Fruit fly (Drosophila melanogaster) whole organism, embryonic: ENCODE measurements around the gene CG31817.
A peak's percentile ranks its signal among the peaks of the same experiment; 100 is the strongest.

Experiments used
- BEAF-32 ChIP-seq: fragments of 200-800 bp; sonication (Bioruptor generic); optimal IDR thresholded peaks from 3 replicates; lab custom pipeline; 2017; ENCODE audit warnings: missing biosample characterization, missing genetic modification characterization, mild to moderate bottlenecking, moderate library complexity, missing genetic modification reagents
- CG10147 ChIP-seq: fragments of 200-800 bp; sonication (Bioruptor generic); optimal IDR thresholded peaks from 2 replicates; lab custom pipeline; 2019; ENCODE audit warnings: missing biosample characterization, mild to moderate bottlenecking, missing genetic modification characterization, moderate library complexity
- CG10267 ChIP-seq: fragments of 200-800 bp; sonication (Bioruptor generic); optimal IDR thresholded peaks from 2 replicates; lab custom pipeline; 2018; ENCODE audit warnings: missing biosample characterization, mild to moderate bottlenecking, missing genetic modification characterization, moderate library complexity
- CG10543 ChIP-seq: fragments of 200-800 bp; sonication (Bioruptor generic); optimal IDR thresholded peaks from 3 replicates; lab custom pipeline; 2017; ENCODE audit warnings: missing biosample characterization, mild to moderate bottlenecking, missing genetic modification characterization, moderate library complexity
- CG11085 ChIP-seq: fragments of 200-800 bp; sonication (Bioruptor generic); IDR thresholded peaks from 2 replicates; pipeline ENCODE4 v1.3.6; 2022; ENCODE audit warnings: missing biosample characterization, missing genetic modification characterization
- CG11504 ChIP-seq: fragments of 200-800 bp; sonication (Bioruptor generic); optimal IDR thresholded peaks from 3 replicates; lab custom pipeline; 2019; ENCODE audit warnings: missing biosample characterization, mild to moderate bottlenecking, missing genetic modification characterization, moderate library complexity
- CG11695 ChIP-seq: fragments of 200-800 bp; sonication (Bioruptor generic); IDR thresholded peaks from 3 replicates; pipeline ENCODE4 v1.3.6; 2022; ENCODE audit warnings: missing biosample characterization, missing genetic modification characterization
- CG13287 ChIP-seq: fragments of 200-800 bp; sonication (Bioruptor generic); IDR thresholded peaks from 2 replicates; pipeline ENCODE4 v1.3.6; 2022; ENCODE audit warnings: missing biosample characterization, missing genetic modification characterization; ENCODE audit not compliant: partially characterized antibody
- CG13775 ChIP-seq: fragments of 200-800 bp; sonication (Bioruptor generic); optimal IDR thresholded peaks from 3 replicates; lab custom pipeline; 2017; ENCODE audit warnings: missing biosample characterization, mild to moderate bottlenecking, missing genetic modification characterization
- CG16779 ChIP-seq: fragments of 200-800 bp; sonication (Bioruptor generic); IDR thresholded peaks from 2 replicates; pipeline ENCODE4 v1.3.6; 2022; ENCODE audit warnings: missing biosample characterization, missing genetic modification characterization
- CG17802 ChIP-seq: fragments of 200-800 bp; sonication (Bioruptor generic); optimal IDR thresholded peaks from 2 replicates; lab custom pipeline; 2018; ENCODE audit warnings: missing biosample characterization, mild to moderate bottlenecking, missing genetic modification characterization, moderate library complexity
- CG17829 ChIP-seq: fragments of 200-800 bp; optimal IDR thresholded peaks from 2 replicates; lab custom pipeline; 2019; ENCODE audit warnings: missing biosample characterization, mild to moderate bottlenecking, missing genetic modification characterization, moderate library complexity
- CG2199 ChIP-seq: fragments of 200-800 bp; sonication (Bioruptor generic); IDR thresholded peaks from 3 replicates; pipeline ENCODE4 v1.3.6; 2022; ENCODE audit warnings: missing biosample characterization, missing genetic modification characterization
- CG30020 ChIP-seq: fragments of 200-800 bp; optimal IDR thresholded peaks from 2 replicates; lab custom pipeline; 2019; ENCODE audit warnings: missing biosample characterization, mild to moderate bottlenecking, missing genetic modification characterization, moderate library complexity
- CG3163 ChIP-seq: fragments of 200-800 bp; sonication (Bioruptor generic); optimal IDR thresholded peaks from 3 replicates; lab custom pipeline; 2016; ENCODE audit warnings: missing biosample characterization, missing genetic modification characterization
- CG4282 ChIP-seq: fragments of 200-800 bp; sonication (Bioruptor generic); optimal IDR thresholded peaks from 2 replicates; lab custom pipeline; 2016; ENCODE audit warnings: missing biosample characterization, missing genetic modification characterization
- CG43689 ChIP-seq: fragments of 200-800 bp; sonication (Bioruptor generic); IDR thresholded peaks from 2 replicates; pipeline ENCODE4 v1.3.6; 2022; ENCODE audit warnings: missing biosample characterization, missing genetic modification characterization
- CG4404 ChIP-seq: fragments of 200-800 bp; sonication (Bioruptor generic); IDR thresholded peaks from 2 replicates; pipeline ENCODE4 v1.3.6; 2022; ENCODE audit warnings: missing biosample characterization, missing genetic modification characterization
- CG9932 ChIP-seq: fragments of 200-800 bp; sonication (Bioruptor generic); IDR thresholded peaks from 2 replicates; pipeline ENCODE4 v1.3.6; 2022; ENCODE audit warnings: missing biosample characterization, missing genetic modification characterization
- Hey ChIP-seq: fragments of 200-800 bp; sonication (Bioruptor generic); optimal IDR thresholded peaks from 3 replicates; lab custom pipeline; 2018; ENCODE audit warnings: missing biosample characterization, mild to moderate bottlenecking, missing genetic modification characterization
- Hr51 ChIP-seq, 2 experiments: fragments of 200-800 bp; sonication (Bioruptor generic); optimal IDR thresholded peaks; 2 replicates in 1 of 2; 3 replicates in 1 of 2; lab custom pipeline; 2016 to 2018; ENCODE audit warnings: missing biosample characterization in 2 of 2, missing genetic modification characterization in 2 of 2, mild to moderate bottlenecking in 1 of 2, moderate library complexity in 1 of 2
- Jarid2 ChIP-seq: fragments of 200-800 bp; sonication (Bioruptor generic); optimal IDR thresholded peaks from 3 replicates; lab custom pipeline; 2017; ENCODE audit warnings: mild to moderate bottlenecking, missing biosample characterization, missing genetic modification reagents, missing genetic modification characterization
- Mes4 ChIP-seq: fragments of 200-800 bp; sonication (Bioruptor generic); optimal IDR thresholded peaks from 2 replicates; lab custom pipeline; 2016; ENCODE audit warnings: missing biosample characterization, missing genetic modification characterization
- Nf-YC ChIP-seq: fragments of 200-800 bp; optimal IDR thresholded peaks from 3 replicates; lab custom pipeline; 2019; ENCODE audit warnings: missing biosample characterization, mild to moderate bottlenecking, missing genetic modification characterization, moderate library complexity
- NfI ChIP-seq: fragments of 200-800 bp; sonication (Bioruptor generic); optimal IDR thresholded peaks from 3 replicates; lab custom pipeline; 2018; ENCODE audit warnings: missing biosample characterization, mild to moderate bottlenecking, missing genetic modification characterization, moderate library complexity
- Oaz ChIP-seq: fragments of 200-800 bp; sonication (Bioruptor generic); IDR thresholded peaks from 2 replicates; pipeline ENCODE4 v1.3.6; 2022; ENCODE audit warnings: missing biosample characterization, missing genetic modification characterization
- YL-1 ChIP-seq: fragments of 200-800 bp; sonication (Bioruptor generic); optimal IDR thresholded peaks from 3 replicates; lab custom pipeline; 2017; ENCODE audit warnings: missing biosample characterization, mild to moderate bottlenecking, missing genetic modification characterization
- bigmax ChIP-seq: fragments of 200-800 bp; sonication (Bioruptor generic); optimal IDR thresholded peaks from 2 replicates; lab custom pipeline; 2018; ENCODE audit warnings: missing biosample characterization, mild to moderate bottlenecking, missing genetic modification characterization
- caup ChIP-seq: fragments of 200-800 bp; sonication (Bioruptor generic); optimal IDR thresholded peaks from 3 replicates; lab custom pipeline; 2017; ENCODE audit warnings: missing biosample characterization, mild to moderate bottlenecking, missing genetic modification characterization, moderate library complexity; ENCODE audit not compliant: severe bottlenecking
- chif ChIP-seq, 2 experiments: fragments of 200-800 bp; sonication (Bioruptor generic); optimal IDR thresholded peaks; 3 replicates each; lab custom pipeline; 2016; ENCODE audit warnings: missing biosample characterization in 2 of 2, missing genetic modification characterization in 2 of 2
- chn ChIP-seq: fragments of 200-800 bp; sonication (Bioruptor generic); optimal IDR thresholded peaks from 2 replicates; lab custom pipeline; 2016; ENCODE audit warnings: missing biosample characterization, missing genetic modification characterization
- crc ChIP-seq: fragments of 200-800 bp; sonication (Bioruptor generic); optimal IDR thresholded peaks from 2 replicates; lab custom pipeline; 2016; ENCODE audit warnings: missing biosample characterization, missing genetic modification characterization
- fd3F ChIP-seq: fragments of 200-800 bp; sonication (Bioruptor generic); optimal IDR thresholded peaks from 2 replicates; lab custom pipeline; 2018; ENCODE audit warnings: missing biosample characterization, mild to moderate bottlenecking, missing genetic modification characterization, moderate library complexity
- gcm ChIP-seq: fragments of 200-800 bp; sonication (Bioruptor generic); optimal IDR thresholded peaks from 2 replicates; lab custom pipeline; 2019; ENCODE audit warnings: missing biosample characterization, mild to moderate bottlenecking, missing genetic modification characterization, moderate library complexity
- hb ChIP-seq: fragments of 200-800 bp; sonication (Bioruptor generic); IDR thresholded peaks from 3 replicates; pipeline ENCODE4 v1.3.6; 2022; ENCODE audit warnings: missing biosample characterization, missing genetic modification characterization; ENCODE audit not compliant: partially characterized antibody
- hbn ChIP-seq: fragments of 200-800 bp; sonication (Bioruptor generic); IDR thresholded peaks from 2 replicates; pipeline ENCODE4 v1.3.6; 2022; ENCODE audit warnings: missing biosample characterization, missing genetic modification characterization; ENCODE audit not compliant: partially characterized antibody
- hth ChIP-seq: fragments of >200 bp; optimal IDR thresholded peaks from 2 replicates; lab custom pipeline; 2017; ENCODE audit warnings: inconsistent platforms
- kay ChIP-seq: fragments of 200-800 bp; sonication (Bioruptor generic); optimal IDR thresholded peaks from 2 replicates; lab custom pipeline; 2016; ENCODE audit warnings: missing biosample characterization, missing genetic modification characterization
- lmd ChIP-seq: fragments of 200-800 bp; sonication (Bioruptor generic); IDR thresholded peaks from 2 replicates; pipeline ENCODE4 v1.3.6; 2022; ENCODE audit warnings: missing biosample characterization, missing genetic modification characterization
- odd ChIP-seq: fragments of 200-800 bp; sonication (Bioruptor generic); optimal IDR thresholded peaks from 2 replicates; lab custom pipeline; 2017; ENCODE audit warnings: missing biosample characterization, mild to moderate bottlenecking, missing genetic modification characterization
- pho ChIP-seq: fragments of 200-800 bp; sonication (Bioruptor generic); optimal IDR thresholded peaks from 2 replicates; lab custom pipeline; 2016; ENCODE audit warnings: missing biosample characterization, missing genetic modification characterization
- pum ChIP-seq: fragments of 200-800 bp; sonication (Bioruptor generic); optimal IDR thresholded peaks from 2 replicates; lab custom pipeline; 2016; ENCODE audit warnings: missing biosample characterization, missing genetic modification characterization
- run ChIP-seq: fragments of 200-800 bp; sonication (Bioruptor generic); optimal IDR thresholded peaks from 3 replicates; lab custom pipeline; 2018; ENCODE audit warnings: missing biosample characterization, mild to moderate bottlenecking, missing genetic modification characterization
- sd ChIP-seq: fragments of 200-800 bp; sonication (Bioruptor generic); optimal IDR thresholded peaks from 3 replicates; lab custom pipeline; 2018; ENCODE audit warnings: missing biosample characterization, mild to moderate bottlenecking, missing genetic modification characterization, moderate library complexity
- slou ChIP-seq: fragments of 200-800 bp; sonication (Bioruptor generic); optimal IDR thresholded peaks from 3 replicates; lab custom pipeline; 2016; ENCODE audit warnings: missing biosample characterization, missing genetic modification characterization
- twi ChIP-seq: fragments of 200-800 bp; optimal IDR thresholded peaks from 2 replicates; lab custom pipeline; 2019; ENCODE audit warnings: missing biosample characterization, mild to moderate bottlenecking, missing genetic modification characterization, moderate library complexity
- tx ChIP-seq: fragments of 200-800 bp; sonication (Bioruptor generic); optimal IDR thresholded peaks from 2 replicates; lab custom pipeline; 2016; ENCODE audit warnings: missing biosample characterization, missing genetic modification characterization
- vfl ChIP-seq: fragments of 200-800 bp; sonication (Bioruptor generic); optimal IDR thresholded peaks from 2 replicates; lab custom pipeline; 2016; ENCODE audit warnings: missing biosample characterization, missing genetic modification characterization
- z ChIP-seq: fragments of 200-800 bp; sonication (Bioruptor generic); IDR thresholded peaks from 3 replicates; pipeline ENCODE4 v1.3.6; 2022; ENCODE audit warnings: missing biosample characterization, missing genetic modification characterization

CG31817 gene

dm6 chr2L:16287602-16288392 lies 49.9 kb downstream of the CG31817 start, which contains the start of the genes crp and pkaap (continued):
- TF ChIP-seq twi (tag; lab: Kevin White, UChicago) (peak; percentile 3), Hr51 (GFP tag; optimal IDR thresholded peaks at IDR 0.05; lab: Kevin White, UChicago) (peak in 1 of 2 experiments; percentile 88), bigmax (peak; percentile 7), caup (GFP tag; lab: Kevin White, UChicago) (peak; percentile 87), hth (lab: Kevin White, UChicago) (no peak), hbn (GFP tag; lab: Robert Waterston, UW) (no peak), Jarid2 (GFP tag; lab: Kevin White, UChicago) (peak; percentile 94), z (GFP tag; lab: Robert Waterston, UW) (no peak), Oaz (no peak), CG10543 (GFP tag; lab: Kevin White, UChicago) (peak; percentile 86), hb (GFP tag; lab: Robert Waterston, UW) (no peak), CG11504 (tag; lab: Kevin White, UChicago) (no peak), CG17802 (peak; percentile 48), CG9932 (GFP tag; lab: Robert Waterston, UW) (no peak), CG4404 (no peak), lmd (GFP tag; lab: Robert Waterston, UW) (no peak), CG16779 (GFP tag; lab: Robert Waterston, UW) (no peak), CG3163 (GFP tag; lab: Kevin White, UChicago) (peak; percentile 73), Nf-YC (tag; lab: Kevin White, UChicago) (peak; percentile 40), fd3F (GFP tag; lab: Kevin White, UChicago) (peak; percentile 45), kay (GFP tag; lab: Kevin White, UChicago) (peak; percentile 33), CG4282 (GFP tag; lab: Kevin White, UChicago) (peak; percentile 79), YL-1 (GFP tag; lab: Kevin White, UChicago) (peak; percentile 75), tx (GFP tag; lab: Kevin White, UChicago) (peak; percentile 84), CG10267 (tag; lab: Kevin White, UChicago) (peak; percentile 100), CG13287 (GFP tag; lab: Robert Waterston, UW) (no peak), CG11695 (GFP tag; lab: Robert Waterston, UW) (no peak), CG13775 (GFP tag; lab: Kevin White, UChicago) (peak; percentile 58), crc (GFP tag; lab: Kevin White, UChicago) (peak; percentile 48), chif (GFP tag; optimal IDR thresholded peaks at IDR 0.05; lab: Kevin White, UChicago) (peak; percentile 73 to 89), slou (peak; percentile 86), CG2199 (GFP tag; lab: Robert Waterston, UW) (no peak), chn (GFP tag; lab: Kevin White, UChicago) (peak; percentile 86), pum (GFP tag; lab: Kevin White, UChicago) (peak; percentile 87), CG10147 (GFP tag; lab: Kevin White, UChicago) (peak; percentile 42), CG17829 (tag; lab: Kevin White, UChicago) (peak; percentile 74), CG11085 (GFP tag; lab: Robert Waterston, UW) (no peak), CG30020 (tag; lab: Kevin White, UChicago) (no peak), run (tag; lab: Kevin White, UChicago) (peak; percentile 25), sd (peak; percentile 39), NfI (peak; percentile 83), Hey (peak; percentile 16), CG43689 (GFP tag; lab: Robert Waterston, UW) (no peak), gcm (GFP tag; lab: Kevin White, UChicago) (no peak), odd (GFP tag; lab: Kevin White, UChicago) (peak; percentile 19), vfl (GFP tag; lab: Kevin White, UChicago) (peak; percentile 78), BEAF-32 (GFP tag; lab: Kevin White, UChicago) (peak; percentile 97), Mes4 (GFP tag; lab: Kevin White, UChicago) (peak; percentile 72), pho (GFP tag; lab: Kevin White, UChicago) (peak; percentile 83)
